Fruit fly (Drosophila melanogaster): ENCODE data around the gene Polr3I.
A peak's percentile ranks its signal among the peaks of the same experiment; 100 is the strongest.

Polr3I gene

DNA sequence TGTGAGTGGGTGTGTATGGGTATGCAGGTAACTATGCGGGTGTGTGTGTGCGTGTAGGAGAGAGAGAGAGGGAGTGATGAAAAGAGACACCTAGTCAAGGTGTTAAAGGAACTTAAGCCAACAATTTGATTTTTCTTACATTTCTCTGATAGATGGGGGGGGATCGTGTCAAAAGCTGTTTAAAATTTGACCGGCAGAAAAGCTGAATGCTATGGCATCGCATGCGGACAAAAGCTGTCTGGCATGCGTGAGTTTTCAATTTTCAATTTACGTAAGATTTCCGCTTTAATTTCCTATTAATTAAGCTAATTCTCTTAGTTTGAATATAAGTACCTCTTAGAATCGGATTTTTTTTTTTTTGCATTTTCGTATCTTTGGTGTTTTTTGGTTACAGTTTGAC lies 44.5 kb upstream of the Polr3I start:
- no peak for TF ChIP-seq CG8159 (tag; optimal IDR thresholded peaks at IDR 0.05)
- no peak for TF ChIP-seq Snoo (tag; optimal IDR thresholded peaks at IDR 0.05)
- peak; percentile 39 for TF ChIP-seq D1 (tag; optimal IDR thresholded peaks at IDR 0.05)
- no peak for TF ChIP-seq CG34367 (tag; optimal IDR thresholded peaks at IDR 0.05)
- TF ChIP-seq CG8301 (tag; optimal IDR thresholded peaks at IDR 0.05) = no peak
- no peak for TF ChIP-seq CG10348 (GFP tag; IDR thresholded peaks at IDR 0.05)

DNA sequence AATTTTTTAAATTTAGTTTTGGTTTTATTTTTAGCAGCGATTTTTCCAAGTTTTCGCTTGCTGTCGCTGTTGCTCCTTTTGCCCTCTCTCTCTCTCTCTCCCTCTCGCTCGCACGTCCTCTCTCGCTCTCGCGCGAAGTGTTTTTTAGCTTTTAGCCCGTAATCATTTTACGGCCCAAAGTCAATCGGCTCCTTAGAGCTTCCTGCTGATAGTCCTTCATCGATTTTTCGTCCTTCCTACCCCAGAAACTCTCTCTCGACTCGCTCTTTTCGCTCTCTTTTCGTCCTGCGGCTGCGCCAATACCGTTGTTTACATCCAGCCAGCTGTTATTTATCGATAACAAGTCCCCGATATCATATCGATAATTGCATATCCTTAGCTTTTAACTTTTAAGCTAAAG lies 40.1 kb upstream of the Polr3I start, which contains the start of gene RSG7:
RSG7 (minus strand) TSS at position 139 of the 400 bp plus-strand sequence.
- TF ChIP-seq CG10348 (GFP tag; IDR thresholded peaks at IDR 0.05) (no peak), gl (tag; optimal IDR thresholded peaks at IDR 0.05) (no peak), CG14655 (GFP tag; optimal IDR thresholded peaks at IDR 0.05) (no peak), Pif1A (GFP tag; optimal IDR thresholded peaks at IDR 0.05) (no peak), CG9948 (tag; optimal IDR thresholded peaks at IDR 0.05) (no peak), CG13204 (GFP tag; optimal IDR thresholded peaks at IDR 0.05) (no peak), Ets98B (GFP tag; IDR thresholded peaks at IDR 0.05) (no peak), CG8159 (tag; optimal IDR thresholded peaks at IDR 0.05) (no peak), CG34367 (tag; optimal IDR thresholded peaks at IDR 0.05) (no peak), Snoo (tag; optimal IDR thresholded peaks at IDR 0.05) (no peak), CG32121 (GFP tag; IDR thresholded peaks at IDR 0.05) (no peak), CG15710 (tag; optimal IDR thresholded peaks at IDR 0.05) (no peak)

DNA sequence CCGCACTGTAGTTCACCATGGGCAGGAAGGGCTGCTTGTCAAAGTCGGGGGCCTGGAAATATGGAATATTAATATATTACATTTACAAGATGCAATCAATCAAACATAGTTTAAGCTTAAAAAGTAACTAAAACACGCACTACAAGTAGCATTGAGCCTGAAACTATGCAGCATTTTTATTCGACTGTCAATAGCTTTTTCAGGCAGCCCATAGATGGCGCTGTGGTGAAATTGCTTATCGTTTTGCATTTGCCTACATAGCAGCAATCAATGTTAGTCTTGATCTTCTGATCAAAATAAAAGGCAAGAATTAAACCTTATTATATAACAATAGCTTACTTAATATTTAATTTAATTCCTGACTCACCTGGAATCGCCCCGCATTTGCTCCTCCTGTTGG lies 37.8 kb upstream of the Polr3I start:
- no peak for TF ChIP-seq CG8159 (tag; optimal IDR thresholded peaks at IDR 0.05)
- TF ChIP-seq gl (tag; optimal IDR thresholded peaks at IDR 0.05) = no peak
- TF ChIP-seq CG10348 (GFP tag; IDR thresholded peaks at IDR 0.05) = no peak
- no peak for TF ChIP-seq fd96Ca (GFP tag; IDR thresholded peaks at IDR 0.05)
- no peak for TF ChIP-seq Pif1A (GFP tag; optimal IDR thresholded peaks at IDR 0.05)
- TF ChIP-seq CG4496 (GFP tag; IDR thresholded peaks at IDR 0.05) = no peak
- no peak for TF ChIP-seq CG13204 (GFP tag; optimal IDR thresholded peaks at IDR 0.05)
- no peak for TF ChIP-seq CG17806 (tag; optimal IDR thresholded peaks at IDR 0.05)
- TF ChIP-seq rn (GFP tag; IDR thresholded peaks at IDR 0.05) = no peak
- no peak for TF ChIP-seq CG32121 (GFP tag; IDR thresholded peaks at IDR 0.05)
- no peak for TF ChIP-seq CG14655 (GFP tag; optimal IDR thresholded peaks at IDR 0.05)
- TF ChIP-seq CG34367 (tag; optimal IDR thresholded peaks at IDR 0.05) = no peak
- TF ChIP-seq CG9948 (tag; optimal IDR thresholded peaks at IDR 0.05) = no peak
- no peak for TF ChIP-seq Ets98B (GFP tag; IDR thresholded peaks at IDR 0.05)
- TF ChIP-seq EcR (GFP tag; optimal IDR thresholded peaks at IDR 0.05) = no peak
- no peak for TF ChIP-seq Pif1B (GFP tag; optimal IDR thresholded peaks at IDR 0.05)
- no peak for TF ChIP-seq CG12605 (GFP tag; IDR thresholded peaks at IDR 0.05)
- TF ChIP-seq Snoo (tag; optimal IDR thresholded peaks at IDR 0.05) = no peak
- TF ChIP-seq CG8301 (tag; optimal IDR thresholded peaks at IDR 0.05) = no peak
- TF ChIP-seq CG15710 (tag; optimal IDR thresholded peaks at IDR 0.05) = no peak

DNA sequence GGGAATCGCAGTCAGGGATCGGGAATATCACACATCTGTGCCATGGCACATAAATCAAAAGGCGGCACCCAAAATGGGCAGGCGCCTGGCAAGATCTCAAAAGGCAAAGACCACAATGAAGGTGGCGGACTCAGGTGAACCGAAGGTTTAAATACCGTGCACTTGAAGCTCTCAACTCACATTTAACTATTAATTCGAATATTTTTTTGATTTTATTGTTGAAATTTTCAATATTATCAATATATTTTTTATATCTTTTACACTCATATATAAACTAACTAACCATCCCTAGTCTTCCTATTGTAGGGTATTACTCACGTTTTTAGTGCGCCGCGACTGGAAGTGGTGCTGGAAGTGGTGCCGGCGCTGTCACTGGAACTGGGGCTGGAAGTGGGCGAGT lies 35.4 kb upstream of the Polr3I start:
- TF ChIP-seq Ets98B (GFP tag; IDR thresholded peaks at IDR 0.05) (peak; percentile 19; the same call in 1 of the 2 replicates), gl (tag; optimal IDR thresholded peaks at IDR 0.05) (no peak), CG8159 (tag; optimal IDR thresholded peaks at IDR 0.05) (peak; percentile 9), CG17806 (tag; optimal IDR thresholded peaks at IDR 0.05) (peak; percentile 4), rn (GFP tag; IDR thresholded peaks at IDR 0.05) (no peak), CG4496 (GFP tag; IDR thresholded peaks at IDR 0.05) (peak; percentile 43; the same call in 2 of the 3 replicates), CG13204 (GFP tag; optimal IDR thresholded peaks at IDR 0.05) (no peak), CG14655 (GFP tag; optimal IDR thresholded peaks at IDR 0.05) (no peak), CG32121 (GFP tag; IDR thresholded peaks at IDR 0.05) (no peak)

DNA sequence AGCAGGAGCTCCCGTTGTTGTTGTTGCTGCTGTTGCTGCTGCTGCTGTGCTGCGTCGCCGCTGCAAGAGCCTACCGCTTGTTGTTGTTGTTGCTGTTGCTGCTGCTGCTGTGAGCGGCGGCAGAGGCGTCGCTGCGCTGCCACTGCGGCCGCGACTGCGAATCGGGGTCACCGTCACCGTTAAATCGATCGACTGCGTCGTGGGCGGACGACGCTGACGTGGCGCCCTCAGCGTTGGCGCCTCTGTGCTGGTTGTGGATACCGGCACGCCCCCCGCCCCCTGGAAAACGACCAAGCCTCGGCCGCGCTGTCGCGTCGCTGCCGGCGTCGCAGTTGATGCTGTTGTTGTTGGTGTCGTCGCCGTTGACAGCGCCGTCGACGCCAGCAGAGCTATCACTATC lies 34.9 kb upstream of the Polr3I start:
- TF ChIP-seq CG14655 (GFP tag; optimal IDR thresholded peaks at IDR 0.05) (no peak), CG8159 (tag; optimal IDR thresholded peaks at IDR 0.05) (no peak), gl (tag; optimal IDR thresholded peaks at IDR 0.05) (no peak), CG10348 (GFP tag; IDR thresholded peaks at IDR 0.05) (no peak), CG32121 (GFP tag; IDR thresholded peaks at IDR 0.05) (no peak), CG8301 (tag; optimal IDR thresholded peaks at IDR 0.05) (no peak), CG17806 (tag; optimal IDR thresholded peaks at IDR 0.05) (no peak), Pif1B (GFP tag; optimal IDR thresholded peaks at IDR 0.05) (no peak), CG4496 (GFP tag; IDR thresholded peaks at IDR 0.05) (no peak), Ets98B (GFP tag; IDR thresholded peaks at IDR 0.05) (no peak), D1 (tag; optimal IDR thresholded peaks at IDR 0.05) (no peak), fd96Ca (GFP tag; IDR thresholded peaks at IDR 0.05) (no peak), EcR (GFP tag; optimal IDR thresholded peaks at IDR 0.05) (no peak)

DNA sequence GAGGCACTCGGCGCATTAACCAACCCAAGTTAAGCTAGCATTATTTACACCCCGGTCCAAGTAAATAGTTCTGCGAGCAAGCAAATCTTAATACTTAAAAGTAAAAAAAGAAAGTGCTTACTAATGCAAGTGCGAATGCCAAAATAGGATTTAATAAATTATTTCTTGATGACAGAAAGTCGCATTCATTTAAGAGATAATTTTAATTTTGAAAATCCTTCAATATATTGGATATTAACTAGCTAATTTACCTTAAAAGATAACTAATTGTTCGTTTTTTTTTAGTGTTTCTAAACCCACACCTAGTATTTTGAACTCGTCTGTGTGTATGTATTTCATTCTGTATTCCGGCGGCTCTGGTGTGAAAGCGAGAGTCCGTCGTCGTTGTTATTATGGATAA lies 29.6 kb upstream of the Polr3I start:
- no peak for TF ChIP-seq CG9948 (tag; optimal IDR thresholded peaks at IDR 0.05)
- no peak for TF ChIP-seq CG15710 (tag; optimal IDR thresholded peaks at IDR 0.05)
- TF ChIP-seq D1 (tag; optimal IDR thresholded peaks at IDR 0.05) = no peak
- TF ChIP-seq gl (tag; optimal IDR thresholded peaks at IDR 0.05) = no peak
- TF ChIP-seq CG8159 (tag; optimal IDR thresholded peaks at IDR 0.05) = no peak
- no peak for TF ChIP-seq CG17806 (tag; optimal IDR thresholded peaks at IDR 0.05)
- TF ChIP-seq CG8301 (tag; optimal IDR thresholded peaks at IDR 0.05) = peak; percentile 26
- no peak for TF ChIP-seq CG34367 (tag; optimal IDR thresholded peaks at IDR 0.05)
- TF ChIP-seq fd96Ca (GFP tag; IDR thresholded peaks at IDR 0.05) = no peak
- TF ChIP-seq CG12605 (GFP tag; IDR thresholded peaks at IDR 0.05) = peak; percentile 14; the same call in 1 of the 2 replicates
- TF ChIP-seq CG14655 (GFP tag; optimal IDR thresholded peaks at IDR 0.05) = peak; percentile 23
- no peak for TF ChIP-seq CG10348 (GFP tag; IDR thresholded peaks at IDR 0.05)
- TF ChIP-seq Pif1B (GFP tag; optimal IDR thresholded peaks at IDR 0.05) = no peak
- peak; percentile 15 for TF ChIP-seq Pif1A (GFP tag; optimal IDR thresholded peaks at IDR 0.05)
- peak; percentile 69 for TF ChIP-seq CG32121 (GFP tag; IDR thresholded peaks at IDR 0.05)
- TF ChIP-seq EcR (GFP tag; optimal IDR thresholded peaks at IDR 0.05) = no peak
- no peak for TF ChIP-seq rn (GFP tag; IDR thresholded peaks at IDR 0.05)
